Worm (Caenorhabditis elegans) whole organism, midembryonic: ENCODE measurements around the gene atx-2.

ENCODE experiments used
- T22C8.4 ChIP-seq: fragments of 200-800 bp; sonication (Bioruptor generic); IDR thresholded peaks from 2 replicates; pipeline ENCODE4 v1.3.6; 2022; ENCODE audit warnings: missing genetic modification characterization, missing compliant biosample characterization
- cog-1 ChIP-seq: sonication (generic microtip); optimal IDR thresholded peaks from 2 replicates; lab custom pipeline; 2016; ENCODE audit warnings: missing genetic modification characterization, missing compliant biosample characterization
- flt-1 ChIP-seq: fragments of 200-800 bp; sonication (Bioruptor generic); IDR thresholded peaks from 2 replicates; pipeline ENCODE4 v1.3.6; 2022; ENCODE audit warnings: missing genetic modification characterization, missing compliant biosample characterization
- klf-2 ChIP-seq: fragments of 200-800 bp; sonication (Bioruptor generic); conservative IDR thresholded peaks from 2 replicates; pipeline ENCODE4 v1.3.6; 2022; ENCODE audit warnings: missing genetic modification reagents, missing genetic modification characterization, missing compliant biosample characterization
- med-1 ChIP-seq: sonication (generic microtip); optimal IDR thresholded peaks from 2 replicates; lab custom pipeline; 2017; ENCODE audit warnings: missing genetic modification characterization, mild to moderate bottlenecking, missing compliant biosample characterization, antibody characterized with exemption, missing genetic modification reagents; ENCODE audit not compliant: insufficient read depth
- ref-1 ChIP-seq: fragments of 200-800 bp; sonication (Bioruptor generic); conservative IDR thresholded peaks from 2 replicates; pipeline ENCODE4 v1.3.6; 2022; ENCODE audit warnings: missing genetic modification reagents, missing genetic modification characterization, missing compliant biosample characterization
- tab-1 ChIP-seq: fragments of 200-800 bp; sonication (Bioruptor generic); IDR thresholded peaks from 2 replicates; pipeline ENCODE4 v1.3.6; 2022; ENCODE audit warnings: missing genetic modification characterization, missing compliant biosample characterization
- ztf-23 ChIP-seq: fragments of 200-800 bp; sonication (Bioruptor generic); IDR thresholded peaks from 2 replicates; pipeline ENCODE4 v1.3.6; 2022; ENCODE audit warnings: missing genetic modification reagents, missing genetic modification characterization, missing compliant biosample characterization
- ztf-29 ChIP-seq: fragments of 200-800 bp; sonication (Bioruptor generic); IDR thresholded peaks from 2 replicates; pipeline ENCODE4 v1.3.6; 2022; ENCODE audit warnings: missing genetic modification reagents, missing genetic modification characterization, missing compliant biosample characterization

atx-2 gene

DNA sequence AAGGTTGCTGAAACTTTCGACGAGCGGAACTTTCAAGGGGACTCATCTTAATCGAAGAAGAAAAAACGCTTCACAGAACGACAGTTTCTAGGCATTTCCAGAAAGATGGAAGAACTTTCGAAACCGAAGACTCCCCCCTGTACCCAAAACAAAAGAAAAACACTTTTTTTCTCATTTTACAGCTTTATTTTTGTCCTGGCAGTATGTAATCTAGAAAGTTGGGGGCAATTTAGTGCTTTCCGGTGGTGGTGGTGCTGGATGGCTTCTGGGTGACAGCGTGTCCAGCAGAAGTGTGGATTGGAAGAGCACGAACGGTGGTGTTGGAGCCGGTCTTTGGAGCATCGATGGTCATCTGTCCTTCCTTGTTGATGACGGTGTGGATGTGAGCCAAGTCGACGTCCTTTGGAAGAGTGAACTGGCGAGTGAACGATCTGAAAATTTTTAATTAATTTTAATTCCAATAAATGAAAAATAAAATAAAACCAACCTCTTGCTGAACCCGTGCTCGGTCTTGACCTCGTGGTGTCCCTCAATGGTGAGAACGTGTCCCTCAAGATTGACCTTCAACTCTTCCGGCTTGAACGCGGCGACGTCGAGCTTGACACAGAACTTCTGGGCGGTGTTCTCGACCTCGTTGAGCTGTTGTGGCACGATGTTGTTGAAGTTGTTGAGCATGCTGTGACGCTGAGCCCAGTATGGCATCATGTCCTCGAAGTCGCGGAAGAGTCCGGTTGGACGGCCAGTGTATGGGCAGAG lies 44.9 kb downstream of the atx-2 start:
- TF ChIP-seq cog-1 (tag; lab: Kevin White, UChicago) (no peak), ref-1 (GFP tag; lab: Robert Waterston, UW) (no peak), flt-1 (GFP tag; lab: Robert Waterston, UW) (no peak), T22C8.4 (no peak), ztf-29 (GFP tag; lab: Robert Waterston, UW) (no peak), tab-1 (GFP tag; lab: Robert Waterston, UW) (no peak), ztf-23 (no peak), med-1 (GFP tag; lab: Kevin White, UChicago) (no peak), klf-2 (GFP tag; lab: Robert Waterston, UW) (no peak)

DNA sequence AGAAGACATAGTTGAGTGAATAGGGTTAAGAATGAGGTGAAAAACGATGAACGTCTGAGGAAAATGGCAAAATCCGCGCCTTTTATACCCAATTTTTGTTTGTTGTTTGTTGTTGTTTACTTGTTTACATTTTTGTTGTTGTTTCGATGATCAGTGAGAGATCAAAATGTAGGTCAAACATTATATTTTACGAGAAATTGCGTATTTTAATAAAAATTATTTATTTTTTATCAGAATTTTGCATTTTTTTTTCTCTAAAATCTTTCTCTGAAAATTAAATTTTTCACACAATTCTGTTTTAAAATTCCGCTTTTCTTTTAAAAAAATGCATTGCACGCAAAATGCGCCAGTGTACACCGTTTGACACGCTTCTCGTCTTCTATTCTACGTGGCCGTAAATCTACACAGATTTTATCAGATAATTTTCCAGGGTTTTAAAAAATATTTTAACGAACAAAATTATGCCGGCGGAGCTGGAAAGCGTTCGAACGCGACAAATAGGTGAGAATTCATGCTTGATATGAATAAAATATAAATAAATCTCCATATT lies 45.6 kb downstream of the atx-2 start, which contains the start of the genes sip-1 and sly-1:
Gene sip-1 (minus strand): TSS at position 103 of the 550 bp plus-strand sequence.
Gene sly-1 (plus strand): TSS at position 360 of the 550 bp plus-strand sequence.
- TF ChIP-seq ref-1 (GFP tag; lab: Robert Waterston, UW): no peak
- TF ChIP-seq flt-1 (GFP tag; lab: Robert Waterston, UW): no peak
- no peak for TF ChIP-seq med-1 (GFP tag; lab: Kevin White, UChicago)
- TF ChIP-seq klf-2 (GFP tag; lab: Robert Waterston, UW): no peak
- no peak for TF ChIP-seq tab-1 (GFP tag; lab: Robert Waterston, UW)
- no peak for TF ChIP-seq ztf-23
- no peak for TF ChIP-seq T22C8.4
- TF ChIP-seq cog-1 (tag; lab: Kevin White, UChicago): no peak
- no peak for TF ChIP-seq ztf-29 (GFP tag; lab: Robert Waterston, UW)

DNA sequence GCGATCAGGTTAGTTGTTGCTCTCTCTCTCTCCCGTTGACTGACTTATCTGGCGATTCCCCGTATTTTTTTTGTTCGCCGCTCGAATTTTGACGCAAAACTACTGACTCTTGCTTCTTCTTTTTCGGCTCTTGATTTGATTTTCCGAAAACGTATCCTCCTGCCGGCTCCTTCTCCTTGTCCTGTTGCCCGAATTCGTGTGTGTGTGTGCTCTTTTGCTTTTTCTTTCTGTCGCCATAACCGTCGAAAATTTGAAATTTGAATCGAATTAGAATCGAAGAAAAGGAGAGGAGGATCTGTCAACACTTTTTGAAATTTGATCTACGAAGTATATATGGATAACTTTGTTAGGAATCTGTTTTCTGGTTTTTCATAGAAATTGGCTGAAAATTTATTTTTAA lies 51.4 kb downstream of the atx-2 start:
- TF ChIP-seq klf-2 (GFP tag; lab: Robert Waterston, UW) (no peak), ref-1 (GFP tag; lab: Robert Waterston, UW) (no peak), med-1 (GFP tag; lab: Kevin White, UChicago) (no peak), tab-1 (GFP tag; lab: Robert Waterston, UW) (no peak), flt-1 (GFP tag; lab: Robert Waterston, UW) (no peak), ztf-23 (no peak), ztf-29 (GFP tag; lab: Robert Waterston, UW) (no peak), T22C8.4 (no peak), cog-1 (tag; lab: Kevin White, UChicago) (no peak)

DNA sequence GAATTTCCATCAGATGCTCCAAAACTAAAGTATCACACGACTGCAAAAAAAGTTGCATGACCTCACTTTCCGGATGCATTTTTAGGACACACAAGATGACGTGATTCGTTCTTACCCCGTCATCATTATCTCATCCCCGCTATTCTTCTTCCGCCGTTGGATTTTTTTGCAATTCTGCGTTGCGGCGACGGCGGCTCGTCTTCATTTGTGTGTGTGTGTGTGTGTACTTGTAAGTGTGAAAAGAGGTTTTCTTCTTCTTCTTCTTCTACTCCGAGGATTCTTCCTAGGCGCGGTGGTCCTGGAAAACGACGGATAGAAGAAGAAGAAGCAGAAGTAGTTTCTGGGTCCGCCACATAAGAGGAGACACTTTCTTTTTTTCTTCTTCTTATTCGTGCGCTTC lies 54.6 kb downstream of the atx-2 start:
- TF ChIP-seq flt-1 (GFP tag; lab: Robert Waterston, UW) (no peak), cog-1 (tag; lab: Kevin White, UChicago) (no peak), ref-1 (GFP tag; lab: Robert Waterston, UW) (no peak), tab-1 (GFP tag; lab: Robert Waterston, UW) (no peak), klf-2 (GFP tag; lab: Robert Waterston, UW) (no peak), ztf-23 (no peak), T22C8.4 (no peak), ztf-29 (GFP tag; lab: Robert Waterston, UW) (no peak), med-1 (GFP tag; lab: Kevin White, UChicago) (no peak)
